Worm (Caenorhabditis elegans) whole organism, L4/young adult: ENCODE results near the gene tbcb-1.

Experiments
- dao-5 ChIP-seq: sonication (generic microtip); optimal IDR thresholded peaks from 2 replicates; lab custom pipeline; 2016; ENCODE audit warnings: missing genotype, missing genetic modification characterization, moderate library complexity, missing compliant biosample characterization
- him-1 ChIP-seq: sonication (generic microtip); optimal IDR thresholded peaks from 2 replicates; lab custom pipeline; 2016; ENCODE audit warnings: missing genotype, missing genetic modification reagents, missing genetic modification characterization, missing compliant biosample characterization

DNA sequence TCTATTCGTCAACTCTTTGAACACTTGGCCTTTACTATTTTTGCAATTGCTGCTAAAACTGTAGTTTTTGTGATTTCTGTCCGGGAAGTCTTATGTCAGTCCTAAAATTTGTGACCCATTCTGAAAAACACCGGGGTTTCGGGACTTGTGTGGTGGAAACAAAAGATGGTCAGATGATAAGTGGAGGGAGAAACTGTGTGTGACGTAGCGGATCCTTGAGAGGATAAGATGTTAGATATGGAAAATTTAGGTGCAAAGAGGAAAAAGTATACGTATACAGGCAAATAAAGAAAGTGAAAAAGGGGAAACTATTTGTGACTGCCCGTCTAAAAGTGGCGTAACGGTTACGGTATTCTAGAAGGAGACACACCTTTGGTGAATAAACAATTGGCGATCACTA, 44.5 kb downstream of the tbcb-1 start:
- no peak for TF ChIP-seq him-1 (tag; lab: Kevin White, UChicago)
- no peak for TF ChIP-seq dao-5 (tag; lab: Kevin White, UChicago)
